Worm (Caenorhabditis elegans) whole organism, young adult: Measurements from ENCODE around the gene D1086.8.
A peak's percentile ranks its signal among the peaks of the same experiment; 100 is the strongest.

Experiments used
- B0035.1 ChIP-seq: sonication (generic microtip); optimal IDR thresholded peaks from 2 replicates; lab custom pipeline; 2016; ENCODE audit warnings: missing genetic modification characterization, mild to moderate bottlenecking, missing compliant biosample characterization, missing genotype, missing genetic modification reagents
- B0261.1 ChIP-seq: sonication (generic microtip); optimal IDR thresholded peaks from 2 replicates; lab custom pipeline; 2016; ENCODE audit warnings: mild to moderate bottlenecking, missing genetic modification characterization, moderate library complexity, missing compliant biosample characterization
- C17E4.6 ChIP-seq: fragments of 200-800 bp; sonication (Bioruptor generic); IDR thresholded peaks from 2 replicates; pipeline ENCODE4 v1.3.6; 2022; ENCODE audit warnings: missing genetic modification reagents, missing genetic modification characterization, missing compliant biosample characterization
- D2030.7 ChIP-seq: fragments of 200-800 bp; sonication (Bioruptor generic); IDR thresholded peaks from 2 replicates; pipeline ENCODE4 v1.3.6; 2022; ENCODE audit warnings: missing genetic modification reagents, missing genetic modification characterization, missing compliant biosample characterization
- F22D6.2 ChIP-seq: sonication (generic microtip); optimal IDR thresholded peaks from 2 replicates; lab custom pipeline; 2016; ENCODE audit warnings: mild to moderate bottlenecking, missing genetic modification characterization, missing compliant biosample characterization
- F23B12.7 ChIP-seq: sonication (generic microtip); optimal IDR thresholded peaks from 2 replicates; lab custom pipeline; 2017; ENCODE audit warnings: missing genetic modification characterization, mild to moderate bottlenecking, missing compliant biosample characterization, antibody characterized with exemption, moderate library complexity; ENCODE audit not compliant: insufficient read depth
- F33H1.4 ChIP-seq: fragments of 200-800 bp; sonication (Bioruptor generic); IDR thresholded peaks from 2 replicates; pipeline ENCODE4 v1.3.6; 2022; ENCODE audit warnings: missing genetic modification reagents, missing genetic modification characterization, missing compliant biosample characterization
- F37B4.10 ChIP-seq: fragments of 200-800 bp; sonication (Bioruptor generic); IDR thresholded peaks from 2 replicates; pipeline ENCODE4 v1.3.6; 2022; ENCODE audit warnings: missing genetic modification characterization, missing compliant biosample characterization
- F49E8.2 ChIP-seq: sonication (generic microtip); optimal IDR thresholded peaks from 3 replicates; lab custom pipeline; 2017; ENCODE audit warnings: missing genetic modification characterization, mild to moderate bottlenecking, missing compliant biosample characterization, antibody characterized with exemption, moderate library complexity; ENCODE audit not compliant: insufficient read depth
- T07F8.4 ChIP-seq: sonication (generic microtip); optimal IDR thresholded peaks from 2 replicates; lab custom pipeline; 2016; ENCODE audit warnings: mild to moderate bottlenecking, missing genetic modification characterization, moderate library complexity, missing compliant biosample characterization
- T26A5.8 ChIP-seq: sonication (generic microtip); optimal IDR thresholded peaks from 2 replicates; lab custom pipeline; 2016; ENCODE audit warnings: missing genetic modification characterization, missing compliant biosample characterization
- akir-1 ChIP-seq: fragments of 200-800 bp; sonication (Bioruptor generic); optimal IDR thresholded peaks from 2 replicates; lab custom pipeline; 2018; ENCODE audit warnings: mild to moderate bottlenecking, missing genetic modification characterization, moderate library complexity, missing compliant biosample characterization
- atf-7 ChIP-seq: sonication (generic microtip); optimal IDR thresholded peaks from 2 replicates; lab custom pipeline; 2017; ENCODE audit warnings: mild to moderate bottlenecking, missing genetic modification characterization, missing compliant biosample characterization
- attf-3 ChIP-seq: fragments of 200-800 bp; sonication (Bioruptor generic); conservative IDR thresholded peaks from 2 replicates; pipeline ENCODE4 v1.3.6; 2022; ENCODE audit warnings: missing genetic modification reagents, missing genetic modification characterization, missing compliant biosample characterization
- bed-1 ChIP-seq: fragments of 200-800 bp; sonication (Bioruptor generic); IDR thresholded peaks from 2 replicates; pipeline ENCODE4 v1.3.6; 2022; ENCODE audit warnings: missing genetic modification reagents, missing genetic modification characterization, missing compliant biosample characterization
- ceh-27 ChIP-seq: fragments of 200-800 bp; sonication (Bioruptor generic); optimal IDR thresholded peaks from 2 replicates; lab custom pipeline; 2018; ENCODE audit warnings: mild to moderate bottlenecking, missing genetic modification characterization, moderate library complexity, missing compliant biosample characterization
- ceh-40 ChIP-seq: fragments of 200-800 bp; sonication (Bioruptor generic); IDR thresholded peaks from 2 replicates; pipeline ENCODE4 v1.3.6; 2022; ENCODE audit warnings: missing genetic modification characterization, missing compliant biosample characterization
- ceh-58 ChIP-seq: fragments of 200-800 bp; sonication (Bioruptor generic); IDR thresholded peaks from 2 replicates; pipeline ENCODE4 v1.3.6; 2022; ENCODE audit warnings: missing genetic modification characterization, missing compliant biosample characterization
- ceh-91 ChIP-seq: fragments of 200-800 bp; sonication (Bioruptor generic); IDR thresholded peaks from 2 replicates; pipeline ENCODE4 v1.3.6; 2022; ENCODE audit warnings: missing genetic modification reagents, missing genetic modification characterization, missing compliant biosample characterization
- chd-7 ChIP-seq: sonication (generic microtip); optimal IDR thresholded peaks from 2 replicates; lab custom pipeline; 2016; ENCODE audit warnings: mild to moderate bottlenecking, missing genetic modification characterization, moderate library complexity, missing compliant biosample characterization
- die-1 ChIP-seq: sonication (generic microtip); optimal IDR thresholded peaks from 2 replicates; lab custom pipeline; 2016; ENCODE audit warnings: missing genotype, mild to moderate bottlenecking, missing genetic modification characterization, missing compliant biosample characterization
- dox-1 ChIP-seq: fragments of 200-800 bp; sonication (Bioruptor generic); IDR thresholded peaks from 2 replicates; pipeline ENCODE4 v1.3.6; 2022; ENCODE audit warnings: missing genetic modification reagents, missing genetic modification characterization, missing compliant biosample characterization
- dpl-1 ChIP-seq: fragments of 150-350 bp; optimal IDR thresholded peaks from 2 replicates; lab custom pipeline; 2014; ENCODE audit warnings: missing biosample characterization, missing genetic modification reagents, missing genetic modification characterization
- efl-1 ChIP-seq: fragments of 150-350 bp; optimal IDR thresholded peaks from 2 replicates; lab custom pipeline; 2014; ENCODE audit warnings: missing biosample characterization, missing genetic modification reagents, missing genetic modification characterization
- egl-18 ChIP-seq: fragments of 200-800 bp; sonication (Bioruptor generic); IDR thresholded peaks from 2 replicates; pipeline ENCODE4 v1.3.6; 2022; ENCODE audit warnings: missing genetic modification reagents, missing genetic modification characterization, missing compliant biosample characterization
- fkh-3 ChIP-seq: sonication (generic microtip); optimal IDR thresholded peaks from 2 replicates; lab custom pipeline; 2016; ENCODE audit warnings: mild to moderate bottlenecking, missing genetic modification characterization, missing compliant biosample characterization
- hlh-26 ChIP-seq: fragments of 200-800 bp; sonication (Bioruptor generic); conservative IDR thresholded peaks from 2 replicates; pipeline ENCODE4 v1.3.6; 2022; ENCODE audit warnings: missing genetic modification reagents, missing genetic modification characterization, missing compliant biosample characterization
- hmg-1.2 ChIP-seq: fragments of 200-800 bp; sonication (Bioruptor generic); IDR thresholded peaks from 2 replicates; pipeline ENCODE4 v1.3.6; 2022; ENCODE audit warnings: missing genetic modification reagents, missing genetic modification characterization, missing compliant biosample characterization
- lin-54 ChIP-seq: fragments of 200-800 bp; sonication (Bioruptor generic); optimal IDR thresholded peaks from 2 replicates; lab custom pipeline; 2018; ENCODE audit warnings: mild to moderate bottlenecking, missing genetic modification characterization, missing compliant biosample characterization
- madf-8 ChIP-seq: fragments of 200-800 bp; sonication (Bioruptor generic); conservative IDR thresholded peaks from 2 replicates; pipeline ENCODE4 v1.3.6; 2022; ENCODE audit warnings: missing genetic modification reagents, missing genetic modification characterization, missing compliant biosample characterization
- mel-28 ChIP-seq: sonication (generic microtip); optimal IDR thresholded peaks from 2 replicates; lab custom pipeline; 2016; ENCODE audit warnings: borderline replicate concordance, mild to moderate bottlenecking, missing genetic modification characterization, missing compliant biosample characterization
- nfya-2 ChIP-seq: fragments of 200-800 bp; sonication (Bioruptor generic); IDR thresholded peaks from 2 replicates; pipeline ENCODE4 v1.3.6; 2022; ENCODE audit warnings: missing genetic modification reagents, missing genetic modification characterization, missing compliant biosample characterization
- nhr-120 ChIP-seq: fragments of 200-800 bp; sonication (Bioruptor generic); IDR thresholded peaks from 2 replicates; pipeline ENCODE4 v1.3.6; 2022; ENCODE audit warnings: missing genetic modification characterization, missing compliant biosample characterization
- nhr-90 ChIP-seq: sonication (generic microtip); optimal IDR thresholded peaks from 2 replicates; lab custom pipeline; 2016; ENCODE audit warnings: missing genotype, mild to moderate bottlenecking, missing genetic modification characterization, missing compliant biosample characterization
- snpc-4 ChIP-seq, 5 experiments: fragments of 150-350 bp in 1 of 5; sonication (generic microtip) in 4 of 5; optimal IDR thresholded peaks; 2 replicates each; lab custom pipeline; 2014 to 2018; ENCODE audit warnings: missing genetic modification characterization in 5 of 5, missing biosample characterization in 3 of 5, antibody characterized with exemption in 2 of 5, mild to moderate bottlenecking in 2 of 5, missing compliant biosample characterization in 2 of 5, missing genotype in 2 of 5, moderate library complexity in 2 of 5, missing genetic modification reagents in 1 of 5
- tlf-1 ChIP-seq: fragments of 200-800 bp; sonication (Bioruptor generic); optimal IDR thresholded peaks from 2 replicates; lab custom pipeline; 2018; ENCODE audit warnings: mild to moderate bottlenecking, missing genetic modification characterization, missing compliant biosample characterization
- unc-62 ChIP-seq: fragments of 150-350 bp; optimal IDR thresholded peaks from 2 replicates; lab custom pipeline; 2014; ENCODE audit warnings: missing biosample characterization, missing genetic modification reagents, missing genetic modification characterization
- ztf-25 ChIP-seq: fragments of 200-800 bp; sonication (Bioruptor generic); IDR thresholded peaks from 2 replicates; pipeline ENCODE4 v1.3.6; 2022; ENCODE audit warnings: missing genetic modification reagents, missing genetic modification characterization, missing compliant biosample characterization

D1086.8 gene

DNA sequence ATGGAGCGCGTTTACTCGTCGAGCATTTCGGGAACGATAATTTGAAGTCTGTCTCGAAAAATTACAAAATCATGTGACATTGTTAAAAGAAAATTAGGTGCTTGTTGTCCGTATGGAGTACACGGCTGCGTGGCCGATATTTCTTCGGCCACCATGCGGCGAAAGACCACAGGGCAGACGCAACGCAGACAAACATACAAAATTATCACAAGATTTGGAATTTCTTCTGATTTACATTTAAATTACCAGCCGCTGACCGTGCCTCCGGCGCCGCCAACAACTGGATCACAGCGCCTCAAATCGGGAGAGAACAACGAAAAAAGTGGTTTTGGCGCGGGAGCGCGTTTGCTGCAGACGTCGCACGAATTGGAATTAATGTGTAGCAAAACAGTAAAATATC, 38.8 kb upstream of the D1086.8 start (continued):
- peak; percentile 94 for TF ChIP-seq akir-1 (GFP tag; lab: Kevin White, UChicago)
- peak; percentile 95 for TF ChIP-seq egl-18 (GFP tag; lab: Robert Waterston, UW)
- peak; percentile 67 for TF ChIP-seq madf-8 (GFP tag; lab: Robert Waterston, UW)

- TF ChIP-seq tlf-1 (GFP tag; lab: Kevin White, UChicago), result no peak
- TF ChIP-seq snpc-4 (GFP tag; optimal IDR thresholded peaks at IDR 0.05; lab: Kevin White, UChicago), result no peak
- no peak for TF ChIP-seq snpc-4 (tag; optimal IDR thresholded peaks at IDR 0.05; lab: Kevin White, UChicago)
- no peak for TF ChIP-seq ceh-91 (GFP tag; lab: Robert Waterston, UW)
- TF ChIP-seq die-1 (tag; lab: Kevin White, UChicago), result no peak
- no peak for TF ChIP-seq chd-7 (tag; lab: Kevin White, UChicago)
- TF ChIP-seq ceh-40 (GFP tag; lab: Robert Waterston, UW), result no peak
- no peak for TF ChIP-seq D2030.7 (GFP tag; lab: Robert Waterston, UW)
- TF ChIP-seq F37B4.10 (GFP tag; lab: Robert Waterston, UW), result no peak
- TF ChIP-seq fkh-3 (tag; lab: Kevin White, UChicago), result no peak
- TF ChIP-seq hlh-26 (GFP tag; lab: Robert Waterston, UW), result no peak
- no peak for TF ChIP-seq B0035.1 (tag; lab: Kevin White, UChicago)
- TF ChIP-seq F23B12.7 (tag; lab: Kevin White, UChicago), result no peak
- no peak for TF ChIP-seq C17E4.6
- TF ChIP-seq nfya-2 (GFP tag; lab: Robert Waterston, UW), result no peak
- no peak for TF ChIP-seq T26A5.8 (tag; lab: Kevin White, UChicago)
- TF ChIP-seq hmg-1.2 (GFP tag; lab: Robert Waterston, UW), result no peak
- no peak for TF ChIP-seq F49E8.2 (tag; lab: Kevin White, UChicago)
- no peak for TF ChIP-seq mel-28 (tag; lab: Kevin White, UChicago)
- TF ChIP-seq, all 124 proteins: peak for 0
These were observed 36.4 kb upstream of the D1086.8 start, which contains the start of gene F58D12.3 for ce11 chrV:14057540-14057939. F58D12.3 (plus strand) TSS chrV:14057840.

- no peak for TF ChIP-seq B0261.1 (tag; lab: Kevin White, UChicago)
- TF ChIP-seq unc-62 (GFP tag; lab: Kevin White, UChicago), result no peak
- TF ChIP-seq F37B4.10 (GFP tag; lab: Robert Waterston, UW), result no peak
- no peak for TF ChIP-seq atf-7 (tag; lab: Kevin White, UChicago)
- no peak for TF ChIP-seq dpl-1 (GFP tag; lab: Kevin White, UChicago)
- TF ChIP-seq lin-54 (GFP tag; lab: Kevin White, UChicago), result no peak
- no peak for TF ChIP-seq bed-1 (GFP tag; lab: Robert Waterston, UW)
- no peak for TF ChIP-seq attf-3 (GFP tag; lab: Robert Waterston, UW)
- TF ChIP-seq ceh-27 (GFP tag; lab: Kevin White, UChicago), result no peak
- no peak for TF ChIP-seq ztf-25 (GFP tag; lab: Robert Waterston, UW)
- TF ChIP-seq nhr-90 (tag; lab: Kevin White, UChicago), result no peak
- no peak for TF ChIP-seq T07F8.4 (tag; lab: Kevin White, UChicago)
- no peak for TF ChIP-seq nhr-120 (GFP tag; lab: Robert Waterston, UW)
- no peak for TF ChIP-seq dox-1
- TF ChIP-seq F33H1.4, result no peak
- TF ChIP-seq F22D6.2 (tag; lab: Kevin White, UChicago), result no peak
- no peak for TF ChIP-seq ceh-58 (GFP tag; lab: Robert Waterston, UW)
- TF ChIP-seq efl-1 (GFP tag; lab: Kevin White, UChicago), result no peak
These were observed 29.9 kb upstream of the D1086.8 start for ce11 chrV:14063980-14064379.
